Worm (Caenorhabditis elegans) whole organism, young adult: ENCODE data around the gene C38H2.3.

Experiments used
- C06A6.2 ChIP-seq: fragments of 200-800 bp; sonication (Bioruptor generic); conservative IDR thresholded peaks from 2 replicates; pipeline ENCODE4 v1.3.6; 2022; ENCODE audit warnings: missing genetic modification characterization, missing compliant biosample characterization
- Y95B8A.8 ChIP-seq: fragments of 200-800 bp; sonication (Bioruptor generic); IDR thresholded peaks from 2 replicates; pipeline ENCODE4 v1.3.6; 2022; ENCODE audit warnings: missing genetic modification reagents, missing genetic modification characterization, missing compliant biosample characterization
- attf-6 ChIP-seq: fragments of 200-800 bp; sonication (Bioruptor generic); IDR thresholded peaks from 2 replicates; pipeline ENCODE4 v1.3.6; 2022; ENCODE audit warnings: missing genetic modification reagents, missing genetic modification characterization, missing compliant biosample characterization
- ccch-3 ChIP-seq: fragments of 200-800 bp; sonication (Bioruptor generic); optimal IDR thresholded peaks from 2 replicates; lab custom pipeline; 2018; ENCODE audit warnings: mild to moderate bottlenecking, missing genetic modification characterization, missing compliant biosample characterization
- dox-1 ChIP-seq: fragments of 200-800 bp; sonication (Bioruptor generic); IDR thresholded peaks from 2 replicates; pipeline ENCODE4 v1.3.6; 2022; ENCODE audit warnings: missing genetic modification reagents, missing genetic modification characterization, missing compliant biosample characterization
- hmg-1.2 ChIP-seq: fragments of 200-800 bp; sonication (Bioruptor generic); IDR thresholded peaks from 2 replicates; pipeline ENCODE4 v1.3.6; 2022; ENCODE audit warnings: missing genetic modification reagents, missing genetic modification characterization, missing compliant biosample characterization
- let-526 ChIP-seq: fragments of 200-800 bp; sonication (Bioruptor generic); IDR thresholded peaks from 2 replicates; pipeline ENCODE4 v1.3.6; 2022; ENCODE audit warnings: missing genetic modification reagents, missing genetic modification characterization, missing compliant biosample characterization
- lin-54 ChIP-seq: fragments of 200-800 bp; sonication (Bioruptor generic); optimal IDR thresholded peaks from 2 replicates; lab custom pipeline; 2018; ENCODE audit warnings: mild to moderate bottlenecking, missing genetic modification characterization, missing compliant biosample characterization
- madf-8 ChIP-seq: fragments of 200-800 bp; sonication (Bioruptor generic); conservative IDR thresholded peaks from 2 replicates; pipeline ENCODE4 v1.3.6; 2022; ENCODE audit warnings: missing genetic modification reagents, missing genetic modification characterization, missing compliant biosample characterization
- mxl-1 ChIP-seq: sonication (generic microtip); optimal IDR thresholded peaks from 2 replicates; lab custom pipeline; 2016; ENCODE audit warnings: missing genetic modification characterization, missing compliant biosample characterization
- pha-4 ChIP-seq: fragments of 150-350 bp; sonication (generic microtip); optimal IDR thresholded peaks from 2 replicates; lab custom pipeline; 2014; ENCODE audit warnings: missing biosample characterization, missing genetic modification reagents, missing genetic modification characterization
- sea-2 ChIP-seq: fragments of 200-800 bp; sonication (Bioruptor generic); IDR thresholded peaks from 2 replicates; pipeline ENCODE4 v1.3.6; 2022; ENCODE audit warnings: missing genetic modification characterization, missing compliant biosample characterization
- tbx-9 ChIP-seq: sonication (generic microtip); optimal IDR thresholded peaks from 2 replicates; lab custom pipeline; 2016; ENCODE audit warnings: borderline replicate concordance, missing genetic modification characterization, inconsistent platforms, missing compliant biosample characterization
- unc-62 ChIP-seq: fragments of 150-350 bp; optimal IDR thresholded peaks from 2 replicates; lab custom pipeline; 2014; ENCODE audit warnings: missing biosample characterization, missing genetic modification reagents, missing genetic modification characterization

ce11 chrIII:10351595-10352207, 34.7 kb downstream of the C38H2.3 start, which contains the start of gene T07C4.3:
- TF ChIP-seq attf-6 (no peak), unc-62 (no peak), lin-54 (GFP tag; lab: Kevin White, UChicago) (peak; percentile 33), ccch-3 (no peak), let-526 (no peak), pha-4 (tag; lab: Kevin White, UChicago) (no peak), sea-2 (GFP tag; lab: Robert Waterston, UW) (no peak), dox-1 (GFP tag; lab: Robert Waterston, UW) (0 out of 2 replicates have a peak, but pooled peaks have one; percentile 19), tbx-9 (tag; lab: Kevin White, UChicago) (no peak), madf-8 (GFP tag; lab: Robert Waterston, UW) (peak; percentile 59), C06A6.2 (no peak), Y95B8A.8 (GFP tag; lab: Robert Waterston, UW) (no peak), hmg-1.2 (GFP tag; lab: Robert Waterston, UW) (no peak), mxl-1 (tag; lab: Kevin White, UChicago) (no peak)
